Worm (Caenorhabditis elegans): ENCODE measurements around the gene grl-1.

ce11 chrV:5582308-5582707 lies 48.7 kb upstream of the grl-1 start:
- no peak for TF ChIP-seq nhr-76 (tag; optimal IDR thresholded peaks at IDR 0.05)
- no peak for TF ChIP-seq nhr-237 (tag; optimal IDR thresholded peaks at IDR 0.05)

Data from whole organism, L3 larva.